Worm (Caenorhabditis elegans) whole organism, L1 larva: ENCODE results near the gene C36B7.3.

Experiments used
- Y116A8C.19 ChIP-seq: sonication (generic microtip); optimal IDR thresholded peaks from 2 replicates; lab custom pipeline; 2016; ENCODE audit warnings: missing compliant biosample characterization, missing genetic modification characterization, borderline replicate concordance
- alr-1 ChIP-seq: fragments of 200-800 bp; sonication (Bioruptor generic); optimal IDR thresholded peaks from 2 replicates; lab custom pipeline; 2018; ENCODE audit warnings: borderline replicate concordance, mild to moderate bottlenecking, missing genetic modification characterization, missing compliant biosample characterization
- aly-2 ChIP-seq: fragments of 150-350 bp; optimal IDR thresholded peaks from 2 replicates; lab custom pipeline; 2014; ENCODE audit warnings: missing biosample characterization, missing genetic modification characterization
- blmp-1 ChIP-seq: fragments of 150-350 bp; optimal IDR thresholded peaks from 2 replicates; lab custom pipeline; 2014; ENCODE audit warnings: missing biosample characterization, missing genetic modification characterization
- ceh-88 ChIP-seq: fragments of 200-800 bp; sonication (Bioruptor generic); IDR thresholded peaks from 2 replicates; pipeline ENCODE4 v1.3.6; 2022; ENCODE audit warnings: missing genetic modification characterization, missing compliant biosample characterization
- ces-1 ChIP-seq: fragments of 150-350 bp; optimal IDR thresholded peaks from 2 replicates; lab custom pipeline; 2014; ENCODE audit warnings: missing biosample characterization, missing genetic modification reagents, missing genetic modification characterization
- dsc-1 ChIP-seq: sonication (generic microtip); optimal IDR thresholded peaks from 2 replicates; lab custom pipeline; 2016; ENCODE audit warnings: mild to moderate bottlenecking, missing genetic modification characterization, missing compliant biosample characterization
- efl-1 ChIP-seq, 4 experiments: fragments of 150-350 bp; optimal IDR thresholded peaks in 3 of 4; peaks in 1 of 4; 1 replicate in 1 of 4; 2 replicates in 3 of 4; lab custom pipeline; 2014; ENCODE audit warnings: missing biosample characterization in 2 of 4, missing genetic modification characterization in 2 of 4, missing genetic modification reagents in 2 of 4
- egl-13 ChIP-seq: sonication (generic microtip); optimal IDR thresholded peaks from 2 replicates; lab custom pipeline; 2016; ENCODE audit warnings: missing genotype, missing genetic modification reagents, missing genetic modification characterization, missing compliant biosample characterization
- egl-27 ChIP-seq, 2 experiments: fragments of 150-350 bp in 1 of 2; sonication (generic microtip); optimal IDR thresholded peaks; 3 replicates each; lab custom pipeline; 2017 to 2018; ENCODE audit warnings: missing biosample characterization in 2 of 2, missing genetic modification characterization in 2 of 2, missing genetic modification reagents in 2 of 2
- elt-3 ChIP-seq, 6 experiments: fragments of 150-350 bp in 1 of 6; sonication (generic microtip); optimal IDR thresholded peaks; 2 replicates each; lab custom pipeline; 2017 to 2018; ENCODE audit warnings: missing biosample characterization in 6 of 6, missing genetic modification characterization in 6 of 6, inconsistent platforms in 1 of 6
- fkh-8 ChIP-seq: sonication (generic microtip); optimal IDR thresholded peaks from 2 replicates; lab custom pipeline; 2016; ENCODE audit warnings: mild to moderate bottlenecking, missing genetic modification characterization, missing compliant biosample characterization
- fos-1 ChIP-seq: fragments of 150-350 bp; optimal IDR thresholded peaks from 2 replicates; lab custom pipeline; 2014; ENCODE audit warnings: missing biosample characterization, missing genetic modification characterization
- hlh-17 ChIP-seq: fragments of 200-800 bp; sonication (Bioruptor generic); optimal IDR thresholded peaks from 2 replicates; lab custom pipeline; 2018; ENCODE audit warnings: missing genetic modification characterization, mild to moderate bottlenecking, missing compliant biosample characterization, moderate library complexity, borderline replicate concordance
- hlh-4 ChIP-seq: sonication (generic microtip); optimal IDR thresholded peaks from 2 replicates; lab custom pipeline; 2016; ENCODE audit warnings: mild to moderate bottlenecking, missing genetic modification characterization, missing compliant biosample characterization
- irx-1 ChIP-seq: sonication (generic microtip); optimal IDR thresholded peaks from 2 replicates; lab custom pipeline; 2016; ENCODE audit warnings: missing genetic modification characterization, missing compliant biosample characterization
- lin-14 ChIP-seq: fragments of 200-800 bp; sonication (Bioruptor generic); optimal IDR thresholded peaks from 2 replicates; lab custom pipeline; 2018; ENCODE audit warnings: mild to moderate bottlenecking, missing genetic modification characterization, moderate library complexity, missing compliant biosample characterization
- lin-35 ChIP-seq, 2 experiments: fragments of 150-350 bp; optimal IDR thresholded peaks; 2 replicates each; lab custom pipeline; 2014; ENCODE audit warnings: missing biosample characterization in 2 of 2, missing genetic modification characterization in 2 of 2, missing genetic modification reagents in 2 of 2
- lir-3 ChIP-seq: sonication (generic microtip); optimal IDR thresholded peaks from 2 replicates; lab custom pipeline; 2016; ENCODE audit warnings: mild to moderate bottlenecking, missing genetic modification characterization, moderate library complexity, missing compliant biosample characterization; ENCODE audit not compliant: poor library complexity
- lsy-2 ChIP-seq, 2 experiments: fragments of 150-350 bp; optimal IDR thresholded peaks; 2 replicates each; lab custom pipeline; 2014; ENCODE audit warnings: missing biosample characterization in 2 of 2, missing genetic modification characterization in 2 of 2
- mdl-1 ChIP-seq, 2 experiments: fragments of 150-350 bp; optimal IDR thresholded peaks; 2 replicates each; lab custom pipeline; 2014 to 2017; ENCODE audit warnings: missing biosample characterization in 2 of 2, missing genetic modification characterization in 2 of 2, inconsistent platforms in 1 of 2
- mep-1 ChIP-seq: fragments of 150-350 bp; optimal IDR thresholded peaks from 2 replicates; lab custom pipeline; 2014; ENCODE audit warnings: missing biosample characterization, missing genetic modification characterization
- nhr-12 ChIP-seq: sonication (generic microtip); optimal IDR thresholded peaks from 2 replicates; lab custom pipeline; 2017; ENCODE audit warnings: missing biosample characterization, missing genetic modification characterization
- nhr-237 ChIP-seq: fragments of 150-350 bp; optimal IDR thresholded peaks from 2 replicates; lab custom pipeline; 2014; ENCODE audit warnings: missing biosample characterization, missing genetic modification characterization
- nhr-47 ChIP-seq: sonication (generic microtip); optimal IDR thresholded peaks from 2 replicates; lab custom pipeline; 2016; ENCODE audit warnings: mild to moderate bottlenecking, missing genetic modification characterization, moderate library complexity, missing compliant biosample characterization
- nhr-71 ChIP-seq: sonication (generic microtip); optimal IDR thresholded peaks from 2 replicates; lab custom pipeline; 2016; ENCODE audit warnings: mild to moderate bottlenecking, missing genetic modification characterization, moderate library complexity, missing compliant biosample characterization
- nhr-76 ChIP-seq: sonication (generic microtip); optimal IDR thresholded peaks from 2 replicates; lab custom pipeline; 2017; ENCODE audit warnings: missing biosample characterization, missing genetic modification characterization
- pag-3 ChIP-seq: sonication (generic microtip); optimal IDR thresholded peaks from 2 replicates; lab custom pipeline; 2017; ENCODE audit warnings: missing genetic modification characterization, mild to moderate bottlenecking, missing compliant biosample characterization, antibody characterized with exemption, borderline replicate concordance; ENCODE audit not compliant: insufficient read depth
- pax-3 ChIP-seq: fragments of 200-800 bp; sonication (Bioruptor generic); optimal IDR thresholded peaks from 2 replicates; lab custom pipeline; 2018; ENCODE audit warnings: mild to moderate bottlenecking, missing genetic modification characterization, moderate library complexity, missing compliant biosample characterization
- pqm-1 ChIP-seq: sonication (generic microtip); optimal IDR thresholded peaks from 3 replicates; lab custom pipeline; 2017; ENCODE audit warnings: missing biosample characterization, missing genetic modification characterization
- skn-1 ChIP-seq: fragments of 150-350 bp; optimal IDR thresholded peaks from 2 replicates; lab custom pipeline; 2014; ENCODE audit warnings: missing biosample characterization, missing genetic modification characterization
- snu-23 ChIP-seq: sonication (generic microtip); optimal IDR thresholded peaks from 2 replicates; lab custom pipeline; 2016; ENCODE audit warnings: missing genetic modification characterization, missing compliant biosample characterization
- sox-4 ChIP-seq: sonication (generic microtip); optimal IDR thresholded peaks from 2 replicates; lab custom pipeline; 2016; ENCODE audit warnings: missing genetic modification characterization, missing compliant biosample characterization
- sptf-1 ChIP-seq: fragments of 150-350 bp; optimal IDR thresholded peaks from 2 replicates; lab custom pipeline; 2014; ENCODE audit warnings: missing biosample characterization, missing genetic modification characterization
- tbx-2 ChIP-seq: sonication (generic microtip); optimal IDR thresholded peaks from 2 replicates; lab custom pipeline; 2016; ENCODE audit warnings: missing genetic modification characterization, missing compliant biosample characterization
- unc-130 ChIP-seq: fragments of 150-350 bp; optimal IDR thresholded peaks from 2 replicates; lab custom pipeline; 2017; ENCODE audit warnings: missing biosample characterization, missing genetic modification characterization, inconsistent platforms
- unc-30 ChIP-seq: sonication (generic microtip); optimal IDR thresholded peaks from 2 replicates; lab custom pipeline; 2017; ENCODE audit warnings: missing biosample characterization, missing genetic modification characterization
- unc-62 ChIP-seq: fragments of 150-350 bp; optimal IDR thresholded peaks from 2 replicates; lab custom pipeline; 2014; ENCODE audit warnings: missing biosample characterization, missing genetic modification reagents, missing genetic modification characterization
- unc-98 ChIP-seq: fragments of 200-800 bp; sonication (Bioruptor generic); IDR thresholded peaks from 2 replicates; pipeline ENCODE4 v1.3.6; 2022; ENCODE audit warnings: missing genetic modification characterization, missing compliant biosample characterization
- vab-15 ChIP-seq: sonication (generic microtip); optimal IDR thresholded peaks from 2 replicates; lab custom pipeline; 2017; ENCODE audit warnings: missing genotype, mild to moderate bottlenecking, missing genetic modification characterization, missing compliant biosample characterization
- zag-1 ChIP-seq: fragments of 150-350 bp; optimal IDR thresholded peaks from 2 replicates; lab custom pipeline; 2014; ENCODE audit warnings: missing biosample characterization, missing genetic modification characterization
- ztf-11 ChIP-seq, 2 experiments: sonication (generic microtip); optimal IDR thresholded peaks; 2 replicates each; lab custom pipeline; 2016 to 2017; ENCODE audit warnings: missing genetic modification characterization in 2 of 2, missing biosample characterization in 1 of 2, missing compliant biosample characterization in 1 of 2

The C36B7.3 gene

DNA sequence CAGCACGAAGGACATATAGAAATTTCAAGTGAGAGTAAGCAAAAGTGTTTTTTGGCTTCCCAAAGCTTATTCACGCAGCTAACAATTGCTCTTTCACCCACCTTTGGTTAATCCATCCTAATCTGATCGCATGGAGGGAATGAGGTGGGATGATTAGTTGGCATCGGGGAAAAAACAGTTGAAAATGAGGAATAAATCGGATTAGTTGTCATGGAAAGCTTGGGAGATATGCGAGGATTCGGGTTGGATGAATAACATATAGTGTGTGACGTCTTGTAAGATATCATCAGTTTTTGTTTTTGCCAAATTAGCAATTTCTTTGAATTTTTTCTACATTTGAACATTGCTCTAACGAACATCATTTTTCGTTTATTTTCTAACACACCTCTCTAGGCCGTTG is 27.0 kb downstream of the C36B7.3 start:
- TF ChIP-seq nhr-47 (tag; lab: Kevin White, UChicago) (peak; percentile 40), efl-1 (optimal IDR thresholded peaks at IDR 0.05; lab: Kevin White, UChicago) (no peak), efl-1 (GFP tag; optimal IDR thresholded peaks at IDR 0.05 in 1 of 2; lab: Kevin White, UChicago) (peak in 1 of 2 experiments; percentile 51), egl-13 (peak; percentile 46), sox-4 (tag; lab: Kevin White, UChicago) (peak; percentile 44), pax-3 (peak; percentile 69), pag-3 (tag; lab: Kevin White, UChicago) (no peak), Y116A8C.19 (tag; lab: Kevin White, UChicago) (no peak), fkh-8 (peak; percentile 57), unc-98 (GFP tag; lab: Robert Waterston, UW) (no peak), ceh-88 (GFP tag; lab: Robert Waterston, UW) (no peak), dsc-1 (tag; lab: Kevin White, UChicago) (peak; percentile 96)

DNA sequence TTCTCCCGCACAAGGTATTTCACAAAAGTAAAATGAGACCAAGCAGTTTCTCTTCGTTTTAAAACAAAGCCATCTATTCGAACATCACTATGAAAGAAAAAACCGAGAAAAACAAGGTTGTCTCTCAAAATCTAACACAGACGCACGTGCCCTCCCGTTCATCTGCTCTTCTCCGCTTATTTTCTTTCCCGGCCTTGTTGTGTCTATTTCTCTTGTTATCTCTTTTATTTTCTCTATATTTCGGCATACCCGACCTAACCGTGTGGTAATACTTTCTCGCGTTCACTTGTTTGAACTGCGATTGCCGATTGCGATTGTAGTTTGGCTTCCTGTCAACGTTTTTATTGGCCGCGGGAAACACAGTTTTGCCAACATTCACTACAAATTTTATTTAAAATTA is 27.9 kb downstream of the C36B7.3 start:
- TF ChIP-seq lin-35 (GFP tag; optimal IDR thresholded peaks at IDR 0.05; lab: Kevin White, UChicago) (peak in 1 of 2 experiments; percentile 24), elt-3 (tag; optimal IDR thresholded peaks at IDR 0.05; lab: Kevin White, UChicago) (peak in 1 of 6 experiments; percentile 11), ztf-11 (tag; optimal IDR thresholded peaks at IDR 0.05; lab: Kevin White, UChicago) (no peak), alr-1 (tag; lab: Kevin White, UChicago) (no peak), nhr-71 (tag; lab: Kevin White, UChicago) (peak; percentile 11), skn-1 (tag; lab: Kevin White, UChicago) (peak; percentile 14), fkh-8 (no peak), pag-3 (tag; lab: Kevin White, UChicago) (no peak), lir-3 (tag; lab: Kevin White, UChicago) (no peak), sptf-1 (no peak), lin-14 (GFP tag; lab: Kevin White, UChicago) (peak; percentile 85), lsy-2 (tag; optimal IDR thresholded peaks at IDR 0.05; lab: Kevin White, UChicago) (peak in 1 of 2 experiments; percentile 5), egl-27 (tag; optimal IDR thresholded peaks at IDR 0.05; lab: Kevin White, UChicago) (no peak), blmp-1 (tag; lab: Kevin White, UChicago) (peak; percentile 86), hlh-17 (GFP tag; lab: Kevin White, UChicago) (no peak), efl-1 (optimal IDR thresholded peaks at IDR 0.05; lab: Kevin White, UChicago) (no peak), efl-1 (GFP tag; optimal IDR thresholded peaks at IDR 0.05 in 1 of 2; lab: Kevin White, UChicago) (peak in 1 of 2 experiments; percentile 49), snu-23 (GFP tag; lab: Kevin White, UChicago) (peak; percentile 11), mep-1 (tag; lab: Kevin White, UChicago) (peak; percentile 17), mdl-1 (tag; optimal IDR thresholded peaks at IDR 0.05; lab: Kevin White, UChicago) (peak in 1 of 2 experiments; percentile 77), unc-62 (no peak), aly-2 (tag; lab: Kevin White, UChicago) (no peak)

DNA sequence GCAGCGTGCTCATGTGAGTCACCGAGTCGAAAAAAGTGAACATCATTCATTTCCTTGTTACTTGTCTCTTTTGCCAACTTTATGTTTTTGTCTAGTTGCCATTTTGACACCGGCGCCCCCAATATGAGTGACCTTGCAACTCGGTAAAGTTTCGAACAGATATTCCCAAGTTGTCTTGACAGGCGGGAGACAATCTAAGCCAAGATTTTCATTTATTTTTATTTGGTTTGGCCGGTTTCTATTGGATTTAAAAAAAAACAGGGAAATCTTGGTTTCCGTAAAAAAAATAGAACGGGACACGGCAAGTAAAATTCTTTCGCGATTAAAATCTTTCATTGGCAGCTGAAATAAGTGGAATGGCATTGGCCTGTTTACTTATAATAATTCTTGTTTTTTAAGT is 29.6 kb downstream of the C36B7.3 start:
- TF ChIP-seq hlh-4 (tag; lab: Kevin White, UChicago) (no peak), tbx-2 (tag; lab: Kevin White, UChicago) (no peak), vab-15 (tag; lab: Kevin White, UChicago) (no peak), pqm-1 (no peak), unc-30 (tag; lab: Kevin White, UChicago) (no peak), nhr-76 (no peak), fos-1 (no peak), hlh-17 (GFP tag; lab: Kevin White, UChicago) (no peak), irx-1 (no peak), zag-1 (tag; lab: Kevin White, UChicago) (no peak), mep-1 (tag; lab: Kevin White, UChicago) (no peak), nhr-71 (tag; lab: Kevin White, UChicago) (no peak), unc-130 (tag; lab: Kevin White, UChicago) (no peak), nhr-237 (tag; lab: Kevin White, UChicago) (no peak), nhr-12 (tag; lab: Kevin White, UChicago) (no peak), nhr-47 (tag; lab: Kevin White, UChicago) (no peak), ces-1 (no peak)
